Worm (Caenorhabditis elegans) whole organism, L4 larva: ENCODE measurements around the gene Y50E8A.5.

Source experiments
- F44E2.7 ChIP-seq: fragments of 200-800 bp; sonication (Bioruptor generic); IDR thresholded peaks from 2 replicates; pipeline ENCODE4 v2.1.2; 2022; ENCODE audit warnings: missing genetic modification characterization, missing compliant biosample characterization
- Y48G9A.11 ChIP-seq: fragments of 200-800 bp; sonication (Bioruptor generic); IDR thresholded peaks from 2 replicates; pipeline ENCODE4 v1.3.6; 2022; ENCODE audit warnings: missing genetic modification reagents, missing genetic modification characterization, missing compliant biosample characterization
- Y75B8A.6 ChIP-seq: fragments of 200-800 bp; sonication (Bioruptor generic); IDR thresholded peaks from 2 replicates; pipeline ENCODE4 v1.3.6; 2022; ENCODE audit warnings: missing genetic modification reagents, missing genetic modification characterization, missing compliant biosample characterization
- ZK546.5 ChIP-seq, 2 experiments: sonication (generic microtip); optimal IDR thresholded peaks; 2 replicates each; lab custom pipeline; 2017; ENCODE audit warnings: missing biosample characterization in 2 of 2, missing genetic modification characterization in 2 of 2
- aha-1 ChIP-seq: fragments of 150-350 bp; peaks from one replicate; lab custom pipeline; 2014; ENCODE audit warnings: missing biosample characterization, missing genetic modification characterization
- ama-1 ChIP-seq: fragments of 150-350 bp; optimal IDR thresholded peaks from 2 replicates; lab custom pipeline; 2014; ENCODE audit warnings: inconsistent platforms, mixed read lengths
- ceh-20 ChIP-seq: fragments of 200-800 bp; sonication (Bioruptor generic); IDR thresholded peaks from 2 replicates; pipeline ENCODE4 v1.3.6; 2022; ENCODE audit warnings: missing genetic modification reagents, missing genetic modification characterization, missing compliant biosample characterization
- ceh-28 ChIP-seq: fragments of 150-350 bp; optimal IDR thresholded peaks from 2 replicates; lab custom pipeline; 2014; ENCODE audit warnings: missing biosample characterization, missing genetic modification reagents, missing genetic modification characterization
- ceh-44 ChIP-seq: fragments of 200-800 bp; sonication (Bioruptor generic); IDR thresholded peaks from 2 replicates; pipeline ENCODE4 v1.3.6; 2022; ENCODE audit warnings: missing genetic modification reagents, missing genetic modification characterization, missing compliant biosample characterization
- ceh-82 ChIP-seq: sonication (generic microtip); optimal IDR thresholded peaks from 2 replicates; lab custom pipeline; 2017; ENCODE audit warnings: missing biosample characterization, missing genetic modification characterization
- ctbp-1 ChIP-seq: fragments of 200-800 bp; sonication (Bioruptor generic); IDR thresholded peaks from 2 replicates; pipeline ENCODE4 v1.3.6; 2022; ENCODE audit warnings: missing genetic modification reagents, missing genetic modification characterization, missing compliant biosample characterization
- dmd-6 ChIP-seq: fragments of 200-800 bp; sonication (Bioruptor generic); IDR thresholded peaks from 2 replicates; pipeline ENCODE4 v1.3.6; 2022; ENCODE audit warnings: missing genetic modification reagents, missing genetic modification characterization, missing compliant biosample characterization
- dmd-9 ChIP-seq: fragments of 200-800 bp; sonication (Bioruptor generic); IDR thresholded peaks from 2 replicates; pipeline ENCODE4 v1.3.6; 2022; ENCODE audit warnings: missing genetic modification reagents, missing genetic modification characterization, missing compliant biosample characterization
- dpl-1 ChIP-seq: fragments of 150-350 bp; optimal IDR thresholded peaks from 2 replicates; lab custom pipeline; 2014; ENCODE audit warnings: missing biosample characterization, missing genetic modification reagents, missing genetic modification characterization
- dve-1 ChIP-seq: sonication (generic microtip); optimal IDR thresholded peaks from 2 replicates; lab custom pipeline; 2017; ENCODE audit warnings: antibody characterized with exemption, mild to moderate bottlenecking, missing genetic modification characterization, missing compliant biosample characterization; ENCODE audit not compliant: insufficient read depth
- egl-43 ChIP-seq: fragments of 200-800 bp; sonication (Bioruptor generic); IDR thresholded peaks from 2 replicates; pipeline ENCODE4 v1.3.6; 2022; ENCODE audit warnings: missing genetic modification reagents, missing genetic modification characterization, missing compliant biosample characterization
- hif-1 ChIP-seq, 2 experiments: sonication (generic microtip); optimal IDR thresholded peaks; 2 replicates each; lab custom pipeline; 2016 to 2017; ENCODE audit warnings: missing compliant biosample characterization in 2 of 2, missing genetic modification characterization in 2 of 2, missing genetic modification reagents in 2 of 2, missing genotype in 2 of 2, mild to moderate bottlenecking in 1 of 2
- jun-1 ChIP-seq: fragments of 150-350 bp; optimal IDR thresholded peaks from 2 replicates; lab custom pipeline; 2014; ENCODE audit warnings: missing biosample characterization, missing genetic modification reagents, missing genetic modification characterization
- lir-3 ChIP-seq: sonication (generic microtip); optimal IDR thresholded peaks from 2 replicates; lab custom pipeline; 2016; ENCODE audit warnings: mild to moderate bottlenecking, missing genetic modification characterization, missing compliant biosample characterization
- mes-2 ChIP-seq: sonication (generic microtip); optimal IDR thresholded peaks from 2 replicates; lab custom pipeline; 2016; ENCODE audit warnings: missing genotype, mild to moderate bottlenecking, missing genetic modification characterization, missing compliant biosample characterization; ENCODE audit not compliant: poor library complexity, severe bottlenecking
- nhr-10 ChIP-seq: fragments of 150-350 bp; optimal IDR thresholded peaks from 2 replicates; lab custom pipeline; 2014; ENCODE audit warnings: missing biosample characterization, missing genetic modification characterization
- nhr-102 ChIP-seq: sonication (generic microtip); optimal IDR thresholded peaks from 2 replicates; lab custom pipeline; 2016; ENCODE audit warnings: mild to moderate bottlenecking, missing genetic modification characterization, moderate library complexity, missing compliant biosample characterization
- nhr-25 ChIP-seq: sonication (generic microtip); optimal IDR thresholded peaks from 2 replicates; lab custom pipeline; 2017; ENCODE audit warnings: missing genetic modification characterization, mild to moderate bottlenecking, missing compliant biosample characterization, antibody characterized with exemption, moderate library complexity, borderline replicate concordance; ENCODE audit not compliant: insufficient read depth
- nhr-28 ChIP-seq: fragments of 150-350 bp; optimal IDR thresholded peaks from 2 replicates; lab custom pipeline; 2014; ENCODE audit warnings: missing biosample characterization, missing genetic modification characterization
- nhr-42 ChIP-seq: fragments of 200-800 bp; sonication (Bioruptor generic); IDR thresholded peaks from 2 replicates; pipeline ENCODE4 v1.3.6; 2022; ENCODE audit warnings: missing genetic modification characterization, missing compliant biosample characterization
- nhr-48 ChIP-seq: sonication (generic microtip); optimal IDR thresholded peaks from 2 replicates; lab custom pipeline; 2016; ENCODE audit warnings: mild to moderate bottlenecking, missing genetic modification characterization, missing compliant biosample characterization
- nhr-76 ChIP-seq: fragments of 150-350 bp; optimal IDR thresholded peaks from 2 replicates; lab custom pipeline; 2014; ENCODE audit warnings: missing biosample characterization, missing genetic modification characterization
- nhr-77 ChIP-seq: fragments of 150-350 bp; optimal IDR thresholded peaks from 2 replicates; lab custom pipeline; 2014; ENCODE audit warnings: missing biosample characterization, missing genetic modification characterization
- pha-4 ChIP-seq, 2 experiments: fragments of 150-350 bp in 1 of 2; fragments of 200-800 bp in 1 of 2; sonication (Bioruptor generic) in 1 of 2; IDR thresholded peaks in 1 of 2; optimal IDR thresholded peaks in 1 of 2; 2 replicates each; pipeline versions ENCODE4 v1.3.6 to Lab custom; 2014 to 2022; ENCODE audit warnings: missing genetic modification characterization in 2 of 2, missing genetic modification reagents in 2 of 2, missing biosample characterization in 1 of 2, missing compliant biosample characterization in 1 of 2
- saeg-2 ChIP-seq: fragments of 200-800 bp; sonication (Bioruptor generic); IDR thresholded peaks from 2 replicates; pipeline ENCODE4 v1.3.6; 2022; ENCODE audit warnings: missing genetic modification reagents, missing genetic modification characterization, missing compliant biosample characterization
- unc-39 ChIP-seq: sonication (generic microtip); optimal IDR thresholded peaks from 2 replicates; lab custom pipeline; 2017; ENCODE audit warnings: missing biosample characterization, missing genetic modification characterization
- unc-62 ChIP-seq, 3 experiments: fragments of 150-350 bp in 1 of 3; sonication (generic microtip); optimal IDR thresholded peaks in 2 of 3; peaks in 1 of 3; 1 replicate in 1 of 3; 2 replicates in 2 of 3; lab custom pipeline; 2014 to 2017; ENCODE audit warnings: missing biosample characterization in 3 of 3, missing genetic modification characterization in 3 of 3, missing genetic modification reagents in 3 of 3, missing genotype in 1 of 3
- ztf-11 ChIP-seq: fragments of 150-350 bp; optimal IDR thresholded peaks from 2 replicates; lab custom pipeline; 2014; ENCODE audit warnings: missing biosample characterization, missing genetic modification characterization

Gene Y50E8A.5

ce11 chrV:14712316-14712715 is 24.4 kb downstream of the Y50E8A.5 start, which contains the start of gene R08A2.5:
Gene R08A2.5, plus strand, starts transcription at chrV:14712616.
- TF ChIP-seq aha-1 (tag; lab: Kevin White, UChicago), result peak; percentile 58
- no peak for TF ChIP-seq Y48G9A.11

- no peak for TF ChIP-seq unc-39 (tag; lab: Kevin White, UChicago)
- TF ChIP-seq ZK546.5 (tag; optimal IDR thresholded peaks at IDR 0.05; lab: Kevin White, UChicago), result no peak
- TF ChIP-seq unc-62 (GFP tag; optimal IDR thresholded peaks at IDR 0.05 in 1 of 2; lab: Kevin White, UChicago), result no peak
- TF ChIP-seq unc-62 (tag; optimal IDR thresholded peaks at IDR 0.05; lab: Kevin White, UChicago), result no peak
- no peak for TF ChIP-seq egl-43 (GFP tag; lab: Robert Waterston, UW)
- no peak for TF ChIP-seq hif-1 (tag; optimal IDR thresholded peaks at IDR 0.05; lab: Kevin White, UChicago)
- no peak for TF ChIP-seq saeg-2
- no peak for TF ChIP-seq mes-2 (tag; lab: Kevin White, UChicago)
- TF ChIP-seq dmd-9, result no peak
- TF ChIP-seq jun-1 (tag; lab: Kevin White, UChicago), result no peak
- TF ChIP-seq dpl-1 (GFP tag; lab: Kevin White, UChicago), result no peak
- TF ChIP-seq nhr-77, result no peak
- no peak for TF ChIP-seq F44E2.7 (GFP tag; lab: Robert Waterston, UW)
- no peak for TF ChIP-seq nhr-28 (tag; lab: Kevin White, UChicago)
- TF ChIP-seq pha-4 (GFP tag; IDR thresholded peaks at IDR 0.05; lab: Robert Waterston, UW), result no peak
- TF ChIP-seq pha-4 (tag; optimal IDR thresholded peaks at IDR 0.05; lab: Kevin White, UChicago), result no peak
- no peak for TF ChIP-seq ztf-11 (tag; lab: Kevin White, UChicago)
- no peak for TF ChIP-seq nhr-42 (GFP tag; lab: Robert Waterston, UW)
- TF ChIP-seq lir-3 (tag; lab: Kevin White, UChicago), result no peak
- TF ChIP-seq ctbp-1, result no peak
- TF ChIP-seq Y75B8A.6 (GFP tag; lab: Robert Waterston, UW), result no peak
- no peak for TF ChIP-seq nhr-76 (tag; lab: Kevin White, UChicago)
- TF ChIP-seq, all 104 proteins: peak for 0
Measured at ce11 chrV:14711077-14711476, 25.7 kb downstream of the Y50E8A.5 start, which contains the start of gene ssp-33. Gene ssp-33, plus strand, starts transcription at chrV:14711377.

- TF ChIP-seq dve-1 (tag; lab: Kevin White, UChicago) (no peak), dmd-6 (GFP tag; lab: Robert Waterston, UW) (no peak), nhr-102 (tag; lab: Kevin White, UChicago) (no peak), saeg-2 (no peak), ceh-82 (tag; lab: Kevin White, UChicago) (no peak), nhr-48 (tag; lab: Kevin White, UChicago) (no peak), ceh-44 (GFP tag; lab: Robert Waterston, UW) (no peak), ceh-20 (GFP tag; lab: Robert Waterston, UW) (no peak), ceh-28 (tag; lab: Kevin White, UChicago) (no peak), egl-43 (GFP tag; lab: Robert Waterston, UW) (no peak), nhr-10 (tag; lab: Kevin White, UChicago) (no peak)
Measured at ce11 chrV:14707958-14708357, 28.8 kb downstream of the Y50E8A.5 start, which contains the start of gene R08A2.9. Gene R08A2.9, plus strand, starts transcription at chrV:14708258.

ce11 chrV:14698666-14699065 is 38.1 kb downstream of the Y50E8A.5 start, which contains the start of gene set-5:
Gene set-5, plus strand, starts transcription at chrV:14698966.
- TF ChIP-seq nhr-25 (tag; lab: Kevin White, UChicago) (no peak), ama-1 (lab: Kevin White, UChicago) (no peak), aha-1 (tag; lab: Kevin White, UChicago) (peak; percentile 26)
